Worm (Caenorhabditis elegans) whole organism, L2 larva: ENCODE measurements around the gene col-113.

ENCODE experiments used
- C34F6.9 ChIP-seq: fragments of 150-350 bp; optimal IDR thresholded peaks from 2 replicates; lab custom pipeline; 2014; ENCODE audit warnings: missing biosample characterization, missing genetic modification characterization
- F13H6.1 ChIP-seq: sonication (generic microtip); optimal IDR thresholded peaks from 2 replicates; lab custom pipeline; 2016; ENCODE audit warnings: missing genetic modification characterization, missing compliant biosample characterization
- ZK546.5 ChIP-seq: sonication (generic microtip); optimal IDR thresholded peaks from 2 replicates; lab custom pipeline; 2017; ENCODE audit warnings: missing biosample characterization, missing genetic modification characterization
- alr-1 ChIP-seq: fragments of 150-350 bp; optimal IDR thresholded peaks from 2 replicates; lab custom pipeline; 2014; ENCODE audit warnings: missing biosample characterization, missing genetic modification characterization
- crh-2 ChIP-seq: sonication (generic microtip); optimal IDR thresholded peaks from 2 replicates; lab custom pipeline; 2017; ENCODE audit warnings: missing biosample characterization, missing genetic modification characterization
- fos-1 ChIP-seq: fragments of 150-350 bp; optimal IDR thresholded peaks from 2 replicates; lab custom pipeline; 2014; ENCODE audit warnings: missing biosample characterization, missing genetic modification characterization
- gmeb-1 ChIP-seq: fragments of 150-350 bp; optimal IDR thresholded peaks from 2 replicates; lab custom pipeline; 2014; ENCODE audit warnings: missing biosample characterization, missing genetic modification characterization
- lin-11 ChIP-seq: fragments of 150-350 bp; sonication (generic microtip); optimal IDR thresholded peaks from 2 replicates; lab custom pipeline; 2014; ENCODE audit warnings: missing biosample characterization, missing genetic modification characterization, inconsistent platforms, mixed read lengths
- lin-13 ChIP-seq: fragments of 150-350 bp; optimal IDR thresholded peaks from 2 replicates; lab custom pipeline; 2014; ENCODE audit warnings: missing biosample characterization, missing genetic modification reagents, missing genetic modification characterization
- lin-39 ChIP-seq: fragments of 150-350 bp; optimal IDR thresholded peaks from 2 replicates; lab custom pipeline; 2014; ENCODE audit warnings: missing biosample characterization, missing genetic modification reagents, missing genetic modification characterization
- lsy-2 ChIP-seq, 2 experiments: fragments of 150-350 bp in 1 of 2; sonication (generic microtip) in 1 of 2; optimal IDR thresholded peaks; 2 replicates each; lab custom pipeline; 2014 to 2017; ENCODE audit warnings: missing biosample characterization in 2 of 2, missing genetic modification characterization in 2 of 2
- mbf-1 ChIP-seq: sonication (generic microtip); optimal IDR thresholded peaks from 2 replicates; lab custom pipeline; 2017; ENCODE audit warnings: missing biosample characterization, missing genetic modification characterization
- mdl-1 ChIP-seq, 2 experiments: fragments of 150-350 bp in 1 of 2; sonication (generic microtip) in 1 of 2; optimal IDR thresholded peaks; 2 replicates each; lab custom pipeline; 2017; ENCODE audit warnings: missing biosample characterization in 2 of 2, missing genetic modification characterization in 2 of 2
- nhr-12 ChIP-seq: fragments of 150-350 bp; optimal IDR thresholded peaks from 2 replicates; lab custom pipeline; 2014; ENCODE audit warnings: missing biosample characterization, missing genetic modification characterization
- nhr-129 ChIP-seq: fragments of 150-350 bp; optimal IDR thresholded peaks from 2 replicates; lab custom pipeline; 2014; ENCODE audit warnings: missing biosample characterization, missing genetic modification characterization
- nhr-21 ChIP-seq: fragments of 150-350 bp; optimal IDR thresholded peaks from 2 replicates; lab custom pipeline; 2014; ENCODE audit warnings: missing biosample characterization, missing genetic modification characterization
- nhr-237 ChIP-seq: fragments of 150-350 bp; optimal IDR thresholded peaks from 2 replicates; lab custom pipeline; 2014; ENCODE audit warnings: missing biosample characterization, missing genetic modification characterization
- nhr-25 ChIP-seq: fragments of 150-350 bp; sonication (generic microtip); optimal IDR thresholded peaks from 3 replicates; lab custom pipeline; 2014; ENCODE audit warnings: missing biosample characterization, missing genetic modification characterization
- nhr-77 ChIP-seq: fragments of 150-350 bp; optimal IDR thresholded peaks from 2 replicates; lab custom pipeline; 2014; ENCODE audit warnings: missing biosample characterization, missing genetic modification characterization
- peb-1 ChIP-seq: fragments of 150-350 bp; optimal IDR thresholded peaks from 2 replicates; lab custom pipeline; 2014; ENCODE audit warnings: missing biosample characterization, missing genetic modification characterization
- sem-4 ChIP-seq: fragments of 150-350 bp; optimal IDR thresholded peaks from 2 replicates; lab custom pipeline; 2014; ENCODE audit warnings: missing biosample characterization, missing genetic modification reagents, missing genetic modification characterization
- skn-1 ChIP-seq: sonication (generic microtip); optimal IDR thresholded peaks from 2 replicates; lab custom pipeline; 2017; ENCODE audit warnings: missing biosample characterization, missing genetic modification characterization
- sma-3 ChIP-seq: sonication (generic microtip); optimal IDR thresholded peaks from 2 replicates; lab custom pipeline; 2016; ENCODE audit warnings: missing genetic modification reagents, missing genetic modification characterization, missing compliant biosample characterization
- sma-9 ChIP-seq, 2 experiments: fragments of 150-350 bp in 1 of 2; sonication (generic microtip) in 1 of 2; optimal IDR thresholded peaks; 2 replicates each; lab custom pipeline; 2014 to 2016; ENCODE audit warnings: missing genetic modification characterization in 2 of 2, mild to moderate bottlenecking in 1 of 2, missing biosample characterization in 1 of 2, missing compliant biosample characterization in 1 of 2, missing genetic modification reagents in 1 of 2, moderate library complexity in 1 of 2
- unc-55 ChIP-seq: fragments of 150-350 bp; sonication (generic microtip); optimal IDR thresholded peaks from 3 replicates; lab custom pipeline; 2014; ENCODE audit warnings: missing biosample characterization, missing genetic modification reagents, missing genetic modification characterization
- unc-62 ChIP-seq: fragments of 150-350 bp; optimal IDR thresholded peaks from 2 replicates; lab custom pipeline; 2014; ENCODE audit warnings: missing biosample characterization, missing genetic modification reagents, missing genetic modification characterization
- ztf-11 ChIP-seq: sonication (generic microtip); optimal IDR thresholded peaks from 2 replicates; lab custom pipeline; 2017; ENCODE audit warnings: missing biosample characterization, missing genetic modification characterization
- ztf-4 ChIP-seq: fragments of 150-350 bp; optimal IDR thresholded peaks from 2 replicates; lab custom pipeline; 2014; ENCODE audit warnings: missing biosample characterization, missing genetic modification characterization

The col-113 gene

DNA sequence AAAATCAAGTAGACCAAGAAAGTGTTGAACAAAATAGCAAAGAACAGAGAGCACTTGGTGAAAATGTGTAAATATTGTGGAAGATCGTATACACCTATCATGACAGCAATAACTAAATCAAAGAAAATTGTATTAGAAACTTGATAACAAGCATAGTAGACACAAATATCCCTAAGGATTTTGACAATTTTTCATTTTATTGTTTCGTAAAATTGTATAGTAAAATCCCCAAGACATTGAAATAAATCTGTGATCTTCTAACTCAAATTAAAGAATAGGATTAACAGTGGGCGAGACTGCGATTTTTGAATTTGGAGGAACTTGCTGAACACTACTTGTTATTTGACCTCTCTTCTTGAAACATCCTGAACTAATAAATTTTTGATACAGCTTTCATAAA is 18.9 kb upstream of the col-113 start, which contains the start of gene str-220:
str-220 (minus strand) TSS at position 101 of the 400 bp plus-strand sequence.
- TF ChIP-seq sem-4 = no peak

DNA sequence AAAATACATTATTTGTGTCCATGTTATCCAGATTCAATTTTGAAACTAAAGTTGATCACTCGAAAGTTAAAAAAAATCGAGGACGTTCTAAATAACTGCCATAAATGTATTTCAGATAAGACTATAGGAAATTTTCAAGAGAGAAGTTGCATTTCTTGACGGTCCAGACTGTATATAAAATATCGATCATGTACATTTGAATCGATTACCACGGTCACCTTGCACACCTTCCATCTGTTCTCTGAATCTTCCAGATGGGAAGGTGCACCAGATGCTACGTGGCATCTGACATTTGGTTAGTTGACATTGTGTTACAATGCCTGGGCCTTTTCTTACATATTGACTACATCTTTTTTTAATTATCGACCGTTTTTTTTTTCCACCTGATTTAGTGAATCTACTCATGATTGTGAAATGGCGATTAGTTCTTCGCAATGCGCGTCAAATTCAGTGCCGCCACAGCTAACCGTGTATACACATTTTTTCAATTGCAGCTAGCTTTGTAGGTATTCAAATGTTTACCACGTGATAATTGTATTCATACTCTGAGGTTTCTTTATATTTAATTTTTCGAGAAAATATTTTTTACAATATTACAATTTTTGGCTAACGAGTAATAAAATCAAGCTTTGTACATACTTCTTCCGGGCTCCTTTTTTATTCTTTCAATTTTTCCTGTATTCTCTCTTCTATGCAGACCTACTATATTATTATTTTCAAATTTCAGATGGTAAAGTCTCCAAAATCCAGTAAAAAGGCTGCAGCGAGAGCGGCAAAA is 15.9 kb upstream of the col-113 start, which contains the start of gene skr-16:
skr-16 (plus strand) TSS at position 728 of the 778 bp plus-strand sequence.
- TF ChIP-seq F13H6.1 (no peak), nhr-129 (tag; lab: Kevin White, UChicago) (peak; percentile 0), crh-2 (peak; percentile 43), C34F6.9 (tag; lab: Kevin White, UChicago) (peak; percentile 70), unc-55 (peak; percentile 31), lin-13 (GFP tag; lab: Kevin White, UChicago) (peak; percentile 1), lin-39 (tag; lab: Kevin White, UChicago) (no peak), sma-3 (peak; percentile 5)

DNA sequence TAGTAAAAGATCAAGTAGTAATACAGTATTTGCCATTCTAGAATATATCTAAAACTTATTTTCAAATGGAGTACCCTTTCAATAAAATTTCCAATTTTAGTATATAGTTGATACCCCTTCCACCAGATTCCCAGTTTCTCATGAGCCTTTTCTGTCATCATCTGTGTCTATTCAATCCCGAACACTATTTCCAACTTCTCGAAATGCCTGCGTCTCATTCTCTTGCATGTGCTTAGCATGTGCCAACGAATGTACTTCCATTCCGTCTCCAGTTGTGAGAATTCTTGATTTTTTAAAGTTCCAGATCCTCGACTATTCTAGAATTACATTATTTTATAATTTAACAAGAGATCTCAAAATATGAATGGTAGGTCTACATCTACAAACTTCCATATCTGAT is 14.2 kb upstream of the col-113 start, which contains the start of gene C42D4.18:
C42D4.18 (plus strand) TSS at position 231 of the 400 bp plus-strand sequence.
- no peak for TF ChIP-seq lin-39 (tag; lab: Kevin White, UChicago)
- peak; percentile 26 for TF ChIP-seq nhr-129 (tag; lab: Kevin White, UChicago)
- TF ChIP-seq unc-55 = peak; percentile 55
- peak in 1 of 2 experiments; percentile 37 for TF ChIP-seq mdl-1 (tag; optimal IDR thresholded peaks at IDR 0.05; lab: Kevin White, UChicago)
- TF ChIP-seq sma-9 (GFP tag; optimal IDR thresholded peaks at IDR 0.05; lab: Kevin White, UChicago) = peak; percentile 36
- no peak for TF ChIP-seq sma-9 (tag; optimal IDR thresholded peaks at IDR 0.05; lab: Kevin White, UChicago)
- TF ChIP-seq C34F6.9 (tag; lab: Kevin White, UChicago) = peak; percentile 62
- no peak for TF ChIP-seq ztf-11
- TF ChIP-seq lsy-2 (tag; optimal IDR thresholded peaks at IDR 0.05; lab: Kevin White, UChicago) = peak in 1 of 2 experiments; percentile 48

DNA sequence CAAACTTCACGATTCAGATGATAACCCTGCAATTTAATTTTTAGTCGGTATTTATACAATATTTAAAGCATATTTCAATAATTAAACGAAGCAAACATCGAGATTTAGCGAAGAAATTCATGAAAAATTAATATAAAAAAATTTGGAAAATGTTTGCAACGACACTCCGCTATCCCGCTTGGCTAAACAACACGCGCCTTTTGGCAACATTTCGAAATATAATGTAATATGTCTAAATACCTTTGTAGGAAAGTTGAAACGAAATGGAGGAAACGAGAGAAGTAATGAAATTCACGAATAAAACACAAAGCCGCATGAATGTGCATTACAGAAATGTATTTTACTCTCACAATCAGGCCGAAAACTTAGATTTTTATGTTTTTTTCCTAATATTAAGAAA is 13.4 kb upstream of the col-113 start, which contains the start of gene rpc-1:
rpc-1 (minus strand) TSS at position 26 of the 400 bp plus-strand sequence.
- TF ChIP-seq fos-1 (tag; lab: Kevin White, UChicago) = no peak
- TF ChIP-seq nhr-77 (tag; lab: Kevin White, UChicago) = no peak
- TF ChIP-seq ztf-4 (tag; lab: Kevin White, UChicago) = no peak
- TF ChIP-seq nhr-129 (tag; lab: Kevin White, UChicago) = peak; percentile 85
- peak; percentile 83 for TF ChIP-seq gmeb-1
- peak; percentile 63 for TF ChIP-seq C34F6.9 (tag; lab: Kevin White, UChicago)
- no peak for TF ChIP-seq lin-11 (tag; lab: Kevin White, UChicago)
- TF ChIP-seq lsy-2 (tag; optimal IDR thresholded peaks at IDR 0.05; lab: Kevin White, UChicago) = peak in 1 of 2 experiments; percentile 56
- TF ChIP-seq lin-13 (GFP tag; lab: Kevin White, UChicago) = no peak

DNA sequence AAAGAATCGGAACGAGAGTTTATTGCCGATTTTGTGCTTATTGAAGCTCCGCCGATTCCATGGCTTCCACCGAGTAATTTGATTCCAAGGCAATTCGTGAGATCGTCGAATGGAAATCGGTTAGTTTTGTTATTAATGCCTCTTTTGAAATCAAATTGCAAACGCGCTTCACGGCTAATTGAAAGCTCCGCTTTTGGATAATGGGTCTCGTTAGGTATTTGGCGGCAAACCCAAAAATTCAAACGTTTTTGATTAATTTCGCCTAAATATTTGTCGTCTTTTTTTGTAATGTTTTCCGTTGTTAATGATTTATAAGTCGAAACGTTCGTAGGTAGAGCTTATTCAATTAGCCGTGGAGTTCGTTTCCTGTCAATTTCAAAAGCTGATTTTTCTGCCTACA is 7.3 kb upstream of the col-113 start:
- no peak for TF ChIP-seq unc-55
- no peak for TF ChIP-seq lin-11 (tag; lab: Kevin White, UChicago)
- TF ChIP-seq lin-13 (GFP tag; lab: Kevin White, UChicago) = no peak
- no peak for TF ChIP-seq skn-1 (tag; lab: Kevin White, UChicago)
- TF ChIP-seq nhr-25 (tag; lab: Kevin White, UChicago) = no peak
- TF ChIP-seq mbf-1 (tag; lab: Kevin White, UChicago) = no peak
- no peak for TF ChIP-seq ZK546.5 (tag; lab: Kevin White, UChicago)
- no peak for TF ChIP-seq alr-1 (tag; lab: Kevin White, UChicago)
- no peak for TF ChIP-seq nhr-77 (tag; lab: Kevin White, UChicago)
- TF ChIP-seq nhr-12 (tag; lab: Kevin White, UChicago) = no peak
- no peak for TF ChIP-seq lin-39 (tag; lab: Kevin White, UChicago)
- TF ChIP-seq ztf-11 = no peak
- no peak for TF ChIP-seq fos-1 (tag; lab: Kevin White, UChicago)
- no peak for TF ChIP-seq unc-62
- no peak for TF ChIP-seq nhr-237 (tag; lab: Kevin White, UChicago)
- TF ChIP-seq nhr-21 (tag; lab: Kevin White, UChicago) = no peak
- TF ChIP-seq sma-9 (GFP tag; optimal IDR thresholded peaks at IDR 0.05; lab: Kevin White, UChicago) = no peak
- TF ChIP-seq sma-9 (tag; optimal IDR thresholded peaks at IDR 0.05; lab: Kevin White, UChicago) = no peak
- TF ChIP-seq peb-1 = no peak
- TF ChIP-seq, all 48 proteins: peak for 0

DNA sequence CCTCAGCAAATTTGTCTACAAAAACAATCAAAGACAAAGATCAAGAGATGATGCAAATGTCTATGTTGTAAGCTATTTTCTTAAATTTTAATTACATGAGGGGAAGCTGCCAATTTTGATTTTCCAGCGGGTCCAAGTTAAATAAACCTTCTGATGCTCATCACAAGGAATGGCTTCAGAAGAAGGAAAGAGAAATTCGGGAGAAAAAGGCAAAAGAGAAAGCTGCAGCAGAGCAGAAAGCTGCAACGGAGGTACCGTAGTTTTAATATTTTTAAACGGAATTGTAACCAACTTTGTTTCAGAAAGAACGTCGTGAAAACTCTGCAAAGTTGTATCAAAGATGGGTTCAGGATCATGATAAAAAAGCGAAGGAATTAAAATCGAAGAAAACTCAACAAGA is 5.9 kb upstream of the col-113 start:
- TF ChIP-seq sma-3 (no peak), crh-2 (no peak), nhr-77 (tag; lab: Kevin White, UChicago) (no peak), lin-39 (tag; lab: Kevin White, UChicago) (no peak)
